Worm (Caenorhabditis elegans) whole organism, young adult: ENCODE results near the gene hum-8.

Experiments
- B0019.2 ChIP-seq: fragments of 200-800 bp; sonication (Bioruptor generic); conservative IDR thresholded peaks from 2 replicates; pipeline ENCODE4 v1.3.6; 2022; ENCODE audit warnings: missing genetic modification reagents, missing genetic modification characterization, missing compliant biosample characterization
- B0261.1 ChIP-seq: sonication (generic microtip); optimal IDR thresholded peaks from 2 replicates; lab custom pipeline; 2016; ENCODE audit warnings: mild to moderate bottlenecking, missing genetic modification characterization, moderate library complexity, missing compliant biosample characterization
- F22D6.2 ChIP-seq: sonication (generic microtip); optimal IDR thresholded peaks from 2 replicates; lab custom pipeline; 2016; ENCODE audit warnings: mild to moderate bottlenecking, missing genetic modification characterization, missing compliant biosample characterization
- F33H1.4 ChIP-seq: fragments of 200-800 bp; sonication (Bioruptor generic); IDR thresholded peaks from 2 replicates; pipeline ENCODE4 v1.3.6; 2022; ENCODE audit warnings: missing genetic modification reagents, missing genetic modification characterization, missing compliant biosample characterization
- F39B2.1 ChIP-seq: fragments of 200-800 bp; sonication (Bioruptor generic); IDR thresholded peaks from 2 replicates; pipeline ENCODE4 v1.3.6; 2022; ENCODE audit warnings: missing genetic modification reagents, missing genetic modification characterization, missing compliant biosample characterization
- K12H6.12 ChIP-seq: fragments of 200-800 bp; sonication (Bioruptor generic); optimal IDR thresholded peaks from 2 replicates; lab custom pipeline; 2018; ENCODE audit warnings: mild to moderate bottlenecking, missing genetic modification characterization, missing compliant biosample characterization
- T26A5.8 ChIP-seq: sonication (generic microtip); optimal IDR thresholded peaks from 2 replicates; lab custom pipeline; 2016; ENCODE audit warnings: missing genetic modification characterization, missing compliant biosample characterization
- Y95B8A.8 ChIP-seq: fragments of 200-800 bp; sonication (Bioruptor generic); IDR thresholded peaks from 2 replicates; pipeline ENCODE4 v1.3.6; 2022; ENCODE audit warnings: missing genetic modification reagents, missing genetic modification characterization, missing compliant biosample characterization
- ZK185.1 ChIP-seq: sonication (generic microtip); optimal IDR thresholded peaks from 2 replicates; lab custom pipeline; 2016; ENCODE audit warnings: mild to moderate bottlenecking, missing genetic modification characterization, missing compliant biosample characterization; ENCODE audit not compliant: poor library complexity, severe bottlenecking
- ama-1 ChIP-seq, 3 experiments: fragments of 150-350 bp in 1 of 3; sonication (generic microtip) in 2 of 3; optimal IDR thresholded peaks; 2 replicates each; lab custom pipeline; 2014 to 2018; ENCODE audit warnings: missing biosample characterization in 2 of 3, missing genetic modification characterization in 2 of 3, missing genetic modification reagents in 2 of 3
- aptf-2 ChIP-seq: fragments of 200-800 bp; sonication (Bioruptor generic); conservative IDR thresholded peaks from 2 replicates; pipeline ENCODE4 v1.3.6; 2022; ENCODE audit warnings: missing genetic modification reagents, missing genetic modification characterization, missing compliant biosample characterization
- aptf-3 ChIP-seq: fragments of 200-800 bp; sonication (Bioruptor generic); IDR thresholded peaks from 2 replicates; pipeline ENCODE4 v1.3.6; 2022; ENCODE audit warnings: missing genetic modification characterization, missing compliant biosample characterization
- attf-6 ChIP-seq: fragments of 200-800 bp; sonication (Bioruptor generic); IDR thresholded peaks from 2 replicates; pipeline ENCODE4 v1.3.6; 2022; ENCODE audit warnings: missing genetic modification reagents, missing genetic modification characterization, missing compliant biosample characterization
- bed-2 ChIP-seq: fragments of 200-800 bp; sonication (Bioruptor generic); IDR thresholded peaks from 2 replicates; pipeline ENCODE4 v1.3.6; 2022; ENCODE audit warnings: missing genetic modification reagents, missing genetic modification characterization, missing compliant biosample characterization
- ceh-27 ChIP-seq: fragments of 200-800 bp; sonication (Bioruptor generic); optimal IDR thresholded peaks from 2 replicates; lab custom pipeline; 2018; ENCODE audit warnings: mild to moderate bottlenecking, missing genetic modification characterization, moderate library complexity, missing compliant biosample characterization
- ceh-58 ChIP-seq: fragments of 200-800 bp; sonication (Bioruptor generic); IDR thresholded peaks from 2 replicates; pipeline ENCODE4 v1.3.6; 2022; ENCODE audit warnings: missing genetic modification characterization, missing compliant biosample characterization
- ceh-91 ChIP-seq: fragments of 200-800 bp; sonication (Bioruptor generic); IDR thresholded peaks from 2 replicates; pipeline ENCODE4 v1.3.6; 2022; ENCODE audit warnings: missing genetic modification reagents, missing genetic modification characterization, missing compliant biosample characterization
- chd-7 ChIP-seq: sonication (generic microtip); optimal IDR thresholded peaks from 2 replicates; lab custom pipeline; 2016; ENCODE audit warnings: mild to moderate bottlenecking, missing genetic modification characterization, moderate library complexity, missing compliant biosample characterization
- dox-1 ChIP-seq: fragments of 200-800 bp; sonication (Bioruptor generic); IDR thresholded peaks from 2 replicates; pipeline ENCODE4 v1.3.6; 2022; ENCODE audit warnings: missing genetic modification reagents, missing genetic modification characterization, missing compliant biosample characterization
- dpff-1 ChIP-seq: sonication (generic microtip); optimal IDR thresholded peaks from 2 replicates; lab custom pipeline; 2017; ENCODE audit warnings: mild to moderate bottlenecking, missing genetic modification characterization, missing compliant biosample characterization
- dpl-1 ChIP-seq: fragments of 150-350 bp; optimal IDR thresholded peaks from 2 replicates; lab custom pipeline; 2014; ENCODE audit warnings: missing biosample characterization, missing genetic modification reagents, missing genetic modification characterization
- gei-17 ChIP-seq: fragments of 200-800 bp; sonication (Bioruptor generic); optimal IDR thresholded peaks from 2 replicates; lab custom pipeline; 2018; ENCODE audit warnings: mild to moderate bottlenecking, missing genetic modification characterization, missing compliant biosample characterization
- hrde-1 ChIP-seq: sonication (generic microtip); optimal IDR thresholded peaks from 2 replicates; lab custom pipeline; 2016; ENCODE audit warnings: missing genetic modification characterization, mild to moderate bottlenecking, missing compliant biosample characterization, moderate library complexity, missing genotype, missing genetic modification reagents, borderline replicate concordance
- hsf-1 ChIP-seq: fragments of 200-800 bp; sonication (Bioruptor generic); IDR thresholded peaks from 2 replicates; pipeline ENCODE4 v1.3.6; 2022; ENCODE audit warnings: missing genetic modification reagents, missing genetic modification characterization, missing compliant biosample characterization
- lag-1 ChIP-seq: fragments of 200-800 bp; sonication (Bioruptor generic); IDR thresholded peaks from 2 replicates; pipeline ENCODE4 v1.3.6; 2022; ENCODE audit warnings: missing genetic modification reagents, missing genetic modification characterization, missing compliant biosample characterization
- let-607 ChIP-seq, 2 experiments: fragments of 200-800 bp in 1 of 2; sonication (Bioruptor generic) in 1 of 2; sonication (generic microtip) in 1 of 2; optimal IDR thresholded peaks; 2 replicates each; lab custom pipeline; 2016 to 2018; ENCODE audit warnings: mild to moderate bottlenecking in 2 of 2, missing compliant biosample characterization in 2 of 2, missing genetic modification characterization in 2 of 2, moderate library complexity in 2 of 2, missing genotype in 1 of 2
- lin-26 ChIP-seq: fragments of 200-800 bp; sonication (Bioruptor generic); IDR thresholded peaks from 2 replicates; pipeline ENCODE4 v1.3.6; 2022; ENCODE audit warnings: missing genetic modification reagents, missing genetic modification characterization, missing compliant biosample characterization
- lin-35 ChIP-seq, 3 experiments: fragments of 150-350 bp in 2 of 3; sonication (generic microtip) in 1 of 3; optimal IDR thresholded peaks; 2 replicates each; lab custom pipeline; 2014 to 2018; ENCODE audit warnings: missing biosample characterization in 3 of 3, missing genetic modification characterization in 3 of 3, missing genetic modification reagents in 3 of 3
- lin-54 ChIP-seq: fragments of 200-800 bp; sonication (Bioruptor generic); optimal IDR thresholded peaks from 2 replicates; lab custom pipeline; 2018; ENCODE audit warnings: mild to moderate bottlenecking, missing genetic modification characterization, missing compliant biosample characterization
- lir-1 ChIP-seq: fragments of 200-800 bp; sonication (Bioruptor generic); conservative IDR thresholded peaks from 2 replicates; pipeline ENCODE4 v1.3.6; 2022; ENCODE audit warnings: missing genetic modification reagents, missing genetic modification characterization, missing compliant biosample characterization
- lsl-1 ChIP-seq: fragments of 200-800 bp; sonication (Bioruptor generic); optimal IDR thresholded peaks from 2 replicates; lab custom pipeline; 2018; ENCODE audit warnings: mild to moderate bottlenecking, missing genetic modification characterization, moderate library complexity, missing compliant biosample characterization
- madf-10 ChIP-seq: sonication (generic microtip); optimal IDR thresholded peaks from 2 replicates; lab custom pipeline; 2016; ENCODE audit warnings: mild to moderate bottlenecking, missing genetic modification characterization, missing compliant biosample characterization
- madf-3 ChIP-seq: fragments of 200-800 bp; sonication (Bioruptor generic); IDR thresholded peaks from 2 replicates; pipeline ENCODE4 v1.3.6; 2022; ENCODE audit warnings: missing genetic modification reagents, missing genetic modification characterization, missing compliant biosample characterization
- madf-6 ChIP-seq: fragments of 200-800 bp; sonication (Bioruptor generic); IDR thresholded peaks from 2 replicates; pipeline ENCODE4 v1.3.6; 2022; ENCODE audit warnings: missing genetic modification reagents, missing genetic modification characterization, missing compliant biosample characterization
- madf-8 ChIP-seq: fragments of 200-800 bp; sonication (Bioruptor generic); conservative IDR thresholded peaks from 2 replicates; pipeline ENCODE4 v1.3.6; 2022; ENCODE audit warnings: missing genetic modification reagents, missing genetic modification characterization, missing compliant biosample characterization
- mel-28 ChIP-seq: sonication (generic microtip); optimal IDR thresholded peaks from 2 replicates; lab custom pipeline; 2016; ENCODE audit warnings: borderline replicate concordance, mild to moderate bottlenecking, missing genetic modification characterization, missing compliant biosample characterization
- nfya-1 ChIP-seq: sonication (generic microtip); optimal IDR thresholded peaks from 2 replicates; lab custom pipeline; 2017; ENCODE audit warnings: antibody characterized with exemption, missing compliant biosample characterization, missing genetic modification characterization, borderline replicate concordance; ENCODE audit not compliant: insufficient read depth
- nhr-179 ChIP-seq: sonication (generic microtip); optimal IDR thresholded peaks from 2 replicates; lab custom pipeline; 2016; ENCODE audit warnings: mild to moderate bottlenecking, missing genetic modification characterization, missing compliant biosample characterization
- nhr-90 ChIP-seq: sonication (generic microtip); optimal IDR thresholded peaks from 2 replicates; lab custom pipeline; 2016; ENCODE audit warnings: missing genotype, mild to moderate bottlenecking, missing genetic modification characterization, missing compliant biosample characterization
- pha-4 ChIP-seq: fragments of 150-350 bp; sonication (generic microtip); optimal IDR thresholded peaks from 2 replicates; lab custom pipeline; 2014; ENCODE audit warnings: missing biosample characterization, missing genetic modification reagents, missing genetic modification characterization
- rec-8 ChIP-seq, 2 experiments: sonication (generic microtip); optimal IDR thresholded peaks; 2 replicates each; lab custom pipeline; 2016; ENCODE audit warnings: mild to moderate bottlenecking in 2 of 2, missing genetic modification characterization in 2 of 2, missing genetic modification reagents in 2 of 2, missing genotype in 2 of 2, missing biosample characterization in 1 of 2, missing compliant biosample characterization in 1 of 2, moderate library complexity in 1 of 2
- snpc-3.4 ChIP-seq: sonication (generic microtip); optimal IDR thresholded peaks from 2 replicates; lab custom pipeline; 2017; ENCODE audit warnings: missing genetic modification characterization, mild to moderate bottlenecking, missing compliant biosample characterization, antibody characterized with exemption, moderate library complexity, missing genotype, missing genetic modification reagents
- snpc-4 ChIP-seq, 5 experiments: fragments of 150-350 bp in 1 of 5; sonication (generic microtip) in 4 of 5; optimal IDR thresholded peaks; 2 replicates each; lab custom pipeline; 2014 to 2018; ENCODE audit warnings: missing genetic modification characterization in 5 of 5, missing biosample characterization in 3 of 5, antibody characterized with exemption in 2 of 5, mild to moderate bottlenecking in 2 of 5, missing compliant biosample characterization in 2 of 5, missing genotype in 2 of 5, moderate library complexity in 2 of 5, missing genetic modification reagents in 1 of 5
- somi-1 ChIP-seq: fragments of 200-800 bp; sonication (Bioruptor generic); optimal IDR thresholded peaks from 2 replicates; lab custom pipeline; 2018; ENCODE audit warnings: mild to moderate bottlenecking, missing genetic modification characterization, missing compliant biosample characterization
- unc-62 ChIP-seq: fragments of 150-350 bp; optimal IDR thresholded peaks from 2 replicates; lab custom pipeline; 2014; ENCODE audit warnings: missing biosample characterization, missing genetic modification reagents, missing genetic modification characterization
- ztf-3 ChIP-seq: fragments of 200-800 bp; sonication (Bioruptor generic); optimal IDR thresholded peaks from 2 replicates; lab custom pipeline; 2018; ENCODE audit warnings: mild to moderate bottlenecking, missing genetic modification characterization, missing compliant biosample characterization

The hum-8 gene

ce11 chrIV:390279-390678, 50.1 kb downstream of the hum-8 start, which contains the start of the genes ears-2 and uncp-18:
TSS of gene ears-2 (minus strand) at chrIV:390468.
TSS of gene uncp-18 (plus strand) at chrIV:390560.
- TF ChIP-seq K12H6.12 (tag; lab: Kevin White, UChicago) (peak; percentile 81), lag-1 (GFP tag; lab: Robert Waterston, UW) (no peak), gei-17 (GFP tag; lab: Kevin White, UChicago) (peak; percentile 63), nhr-179 (tag; lab: Kevin White, UChicago) (no peak), lin-26 (peak; percentile 67; the same call in 1 of the 2 replicates), madf-10 (tag; lab: Kevin White, UChicago) (peak; percentile 89), somi-1 (GFP tag; lab: Kevin White, UChicago) (peak; percentile 66), B0261.1 (tag; lab: Kevin White, UChicago) (peak; percentile 22), F22D6.2 (tag; lab: Kevin White, UChicago) (peak; percentile 41), hsf-1 (GFP tag; lab: Robert Waterston, UW) (peak; percentile 65), let-607 (tag; optimal IDR thresholded peaks at IDR 0.05; lab: Kevin White, UChicago) (peak in 1 of 2 experiments; percentile 77), chd-7 (tag; lab: Kevin White, UChicago) (peak; percentile 66), nfya-1 (tag; lab: Kevin White, UChicago) (no peak), madf-6 (GFP tag; lab: Robert Waterston, UW) (peak; percentile 65), dpl-1 (GFP tag; lab: Kevin White, UChicago) (peak; percentile 46), Y95B8A.8 (GFP tag; lab: Robert Waterston, UW) (peak; percentile 88), ztf-3 (no peak), F39B2.1 (GFP tag; lab: Robert Waterston, UW) (no peak), lin-35 (GFP tag; optimal IDR thresholded peaks at IDR 0.05; lab: Kevin White, UChicago) (peak in 2 of 3 experiments; percentile 76 to 88), lsl-1 (peak; percentile 73), attf-6 (GFP tag; lab: Robert Waterston, UW) (no peak), unc-62 (GFP tag; lab: Kevin White, UChicago) (no peak), snpc-3.4 (peak; percentile 85), snpc-4 (GFP tag; optimal IDR thresholded peaks at IDR 0.05; lab: Kevin White, UChicago) (peak; percentile 43), snpc-4 (tag; optimal IDR thresholded peaks at IDR 0.05; lab: Kevin White, UChicago) (peak; percentile 58 to 88 (median 74)), ceh-58 (GFP tag; lab: Robert Waterston, UW) (no peak), ama-1 (optimal IDR thresholded peaks at IDR 0.05; lab: Kevin White, UChicago) (no peak), ama-1 (GFP tag; optimal IDR thresholded peaks at IDR 0.05; lab: Kevin White, UChicago) (no peak), lin-54 (GFP tag; lab: Kevin White, UChicago) (peak; percentile 85), F33H1.4 (GFP tag; lab: Robert Waterston, UW) (peak; percentile 74), bed-2 (GFP tag; lab: Robert Waterston, UW) (peak; percentile 75), madf-8 (GFP tag; lab: Robert Waterston, UW) (0 out of 2 replicates have a peak, but pooled peaks have one; percentile 22), nhr-90 (tag; lab: Kevin White, UChicago) (peak; percentile 68), mel-28 (peak; percentile 33), ceh-27 (GFP tag; lab: Kevin White, UChicago) (peak; percentile 93), rec-8 (tag; optimal IDR thresholded peaks at IDR 0.05; lab: Kevin White, UChicago) (peak; percentile 79 to 83), pha-4 (no peak), T26A5.8 (tag; lab: Kevin White, UChicago) (no peak), aptf-2 (GFP tag; lab: Robert Waterston, UW) (peak; percentile 71; the same call in 1 of the 2 replicates), dox-1 (GFP tag; lab: Robert Waterston, UW) (peak; percentile 97), lir-1 (GFP tag; lab: Robert Waterston, UW) (peak; percentile 75), ZK185.1 (tag; lab: Kevin White, UChicago) (peak; percentile 80), B0019.2 (GFP tag; lab: Robert Waterston, UW) (peak; percentile 65; the same call in 1 of the 2 replicates), aptf-3 (GFP tag; lab: Robert Waterston, UW) (no peak), hrde-1 (peak; percentile 34), dpff-1 (tag; lab: Kevin White, UChicago) (no peak), madf-3 (peak; percentile 79; the same call in 1 of the 2 replicates), ceh-91 (peak; percentile 82)
